Worm (Caenorhabditis elegans) whole organism, early embryonic: Measurements from ENCODE around the gene C10A4.4.

Experiments used
- B0310.2 ChIP-seq: sonication (generic microtip); optimal IDR thresholded peaks from 2 replicates; lab custom pipeline; 2016; ENCODE audit warnings: mild to moderate bottlenecking, missing genetic modification characterization, missing compliant biosample characterization
- aly-1 ChIP-seq: sonication (generic microtip); optimal IDR thresholded peaks from 2 replicates; lab custom pipeline; 2016; ENCODE audit warnings: missing genetic modification characterization, missing compliant biosample characterization
- ama-1 ChIP-seq: fragments of 150-350 bp; optimal IDR thresholded peaks from 2 replicates; lab custom pipeline; 2014
- ceh-13 ChIP-seq: fragments of 200-800 bp; sonication (Bioruptor generic); optimal IDR thresholded peaks from 2 replicates; lab custom pipeline; 2018; ENCODE audit warnings: mild to moderate bottlenecking, missing genetic modification characterization, missing compliant biosample characterization
- ceh-36 ChIP-seq: sonication (generic microtip); optimal IDR thresholded peaks from 2 replicates; lab custom pipeline; 2016; ENCODE audit warnings: missing genetic modification characterization, inconsistent platforms, missing compliant biosample characterization
- flt-1 ChIP-seq: fragments of 200-800 bp; sonication (Bioruptor generic); IDR thresholded peaks from 2 replicates; pipeline ENCODE4 v1.3.6; 2022; ENCODE audit warnings: missing genetic modification characterization, missing compliant biosample characterization
- hmbx-1 ChIP-seq: sonication (generic microtip); optimal IDR thresholded peaks from 2 replicates; lab custom pipeline; 2016; ENCODE audit warnings: mild to moderate bottlenecking, missing genetic modification characterization, missing compliant biosample characterization
- hmg-4 ChIP-seq: fragments of 200-800 bp; sonication (Bioruptor generic); optimal IDR thresholded peaks from 2 replicates; lab custom pipeline; 2018; ENCODE audit warnings: mild to moderate bottlenecking, missing genetic modification characterization, missing compliant biosample characterization
- sea-1 ChIP-seq: fragments of 200-800 bp; sonication (Bioruptor generic); conservative IDR thresholded peaks from 2 replicates; pipeline ENCODE4 v1.3.6; 2022; ENCODE audit warnings: missing genetic modification characterization, missing compliant biosample characterization
- tbx-37 ChIP-seq: fragments of 200-800 bp; sonication (Bioruptor generic); conservative IDR thresholded peaks from 2 replicates; pipeline ENCODE4 v1.3.6; 2022; ENCODE audit warnings: missing genetic modification reagents, missing genetic modification characterization, missing compliant biosample characterization
- tra-4 ChIP-seq: sonication (generic microtip); optimal IDR thresholded peaks from 2 replicates; lab custom pipeline; 2017; ENCODE audit warnings: missing genetic modification characterization, missing compliant biosample characterization

DNA sequence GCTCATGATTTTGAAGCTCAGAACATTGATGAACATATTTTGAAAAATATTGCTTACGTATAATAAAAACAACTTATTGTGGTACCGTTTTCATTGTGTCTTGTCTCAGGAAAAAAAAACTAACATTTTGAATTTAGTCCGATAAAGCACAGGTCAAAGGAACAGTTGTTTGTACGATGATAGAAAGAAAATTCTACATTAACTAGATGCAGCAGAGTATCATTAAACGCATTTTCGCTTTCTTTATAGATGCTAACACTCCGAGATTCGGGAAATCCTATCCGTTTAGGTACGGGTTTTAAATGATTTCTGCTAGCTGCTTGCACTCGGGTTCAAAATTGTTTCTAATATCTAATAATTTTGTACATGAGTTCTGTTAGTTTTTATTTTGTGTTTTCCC lies 8.1 kb downstream of the C10A4.4 start:
- no peak for TF ChIP-seq ama-1 (lab: Kevin White, UChicago)
- no peak for TF ChIP-seq ceh-36
- TF ChIP-seq ceh-13 (GFP tag; lab: Kevin White, UChicago) = no peak
- no peak for TF ChIP-seq tbx-37 (GFP tag; lab: Robert Waterston, UW)
- no peak for TF ChIP-seq tra-4 (tag; lab: Kevin White, UChicago)
- TF ChIP-seq flt-1 (GFP tag; lab: Robert Waterston, UW) = no peak
- no peak for TF ChIP-seq sea-1 (GFP tag; lab: Robert Waterston, UW)
- no peak for TF ChIP-seq aly-1 (tag; lab: Kevin White, UChicago)
- TF ChIP-seq hmbx-1 (tag; lab: Kevin White, UChicago) = no peak
- TF ChIP-seq B0310.2 = no peak
- no peak for TF ChIP-seq hmg-4
